Comparison of ENCODE assay signal across 4 fruit fly cellular contexts in the genomic region with DNA sequence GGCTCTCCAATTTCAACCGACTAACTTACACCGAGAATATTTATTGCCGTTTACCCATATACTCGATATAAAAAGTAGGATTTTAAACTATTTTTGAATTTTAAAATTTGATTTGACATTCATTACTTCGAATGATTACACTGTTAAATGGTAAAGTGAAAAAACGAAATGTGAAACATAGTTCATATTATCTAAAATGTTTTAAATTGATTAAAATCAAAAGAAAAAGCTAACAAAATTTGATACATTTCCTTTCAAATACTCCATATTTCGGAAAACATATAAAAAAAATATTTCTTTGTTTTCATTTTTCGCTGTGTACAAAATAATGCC.
TF ChIP-seq lines count a peak whose summit lies in the region.

No protein-coding gene starts in this region.

- no peak for TF ChIP-seq CTCF in whole organism, embryonic (GFP tag; optimal IDR thresholded peaks at IDR 0.05; lab: Kevin White, UChicago)

TF ChIP-seq in whole organism, embryonic, 481 proteins besides CTCF, POLR2A, EP300 and RAD21 (continues in another document):
- no peak for TF ChIP-seq Bgb (GFP tag; IDR thresholded peaks at IDR 0.05; lab: Robert Waterston, UW; ENCODE audit: partially characterized antibody)
- no peak for TF ChIP-seq chn (GFP tag; optimal IDR thresholded peaks at IDR 0.05; lab: Kevin White, UChicago)
- TF ChIP-seq Ets97D (GFP tag; optimal IDR thresholded peaks at IDR 0.05; lab: Kevin White, UChicago), result no peak
- TF ChIP-seq CG9727 (GFP tag; optimal IDR thresholded peaks at IDR 0.05; lab: Kevin White, UChicago), result no peak
- peak; percentile 55 for TF ChIP-seq zen (tag; optimal IDR thresholded peaks at IDR 0.05; lab: Kevin White, UChicago)
- no peak for TF ChIP-seq slp2 (GFP tag; optimal IDR thresholded peaks at IDR 0.05; lab: Kevin White, UChicago)
- TF ChIP-seq BEAF-32 (GFP tag; optimal IDR thresholded peaks at IDR 0.05; lab: Kevin White, UChicago), result no peak
- TF ChIP-seq Blimp-1 (GFP tag; optimal IDR thresholded peaks at IDR 0.05; lab: Kevin White, UChicago), result peak; percentile 30
- no peak for TF ChIP-seq ash1 (GFP tag; optimal IDR thresholded peaks at IDR 0.05; lab: Kevin White, UChicago)
- TF ChIP-seq CG18262 (tag; optimal IDR thresholded peaks at IDR 0.05; lab: Kevin White, UChicago), result peak; percentile 52
- TF ChIP-seq Xrp1 (GFP tag; IDR thresholded peaks at IDR 0.05; lab: Robert Waterston, UW), result peak; percentile 32; the same call in 1 of the 2 replicates
- peak; percentile 19 for TF ChIP-seq CG7271 (tag; optimal IDR thresholded peaks at IDR 0.05; lab: Kevin White, UChicago)
- TF ChIP-seq CG15073 (GFP tag; optimal IDR thresholded peaks at IDR 0.05; lab: Kevin White, UChicago), result no peak
- TF ChIP-seq CG17385 (GFP tag; optimal IDR thresholded peaks at IDR 0.05; lab: Kevin White, UChicago), result no peak
- no peak for TF ChIP-seq CG1024 (GFP tag; IDR thresholded peaks at IDR 0.05; lab: Robert Waterston, UW)
- TF ChIP-seq CG14667 (GFP tag; IDR thresholded peaks at IDR 0.05; lab: Robert Waterston, UW), result no peak
- no peak for TF ChIP-seq CG11093 (GFP tag; IDR thresholded peaks at IDR 0.05; lab: Robert Waterston, UW)
- no peak for TF ChIP-seq CG10959 (GFP tag; IDR thresholded peaks at IDR 0.05; lab: Robert Waterston, UW)
- peak; percentile 2 for TF ChIP-seq CG10979 (tag; optimal IDR thresholded peaks at IDR 0.05; lab: Kevin White, UChicago)
- peak; percentile 20 for TF ChIP-seq CG17829 (tag; optimal IDR thresholded peaks at IDR 0.05; lab: Kevin White, UChicago)
- no peak for TF ChIP-seq CG9437 (GFP tag; optimal IDR thresholded peaks at IDR 0.05; lab: Kevin White, UChicago)
- TF ChIP-seq CG2712 (tag; optimal IDR thresholded peaks at IDR 0.05; lab: Kevin White, UChicago), result peak; percentile 38

TF ChIP-seq in whole organism, prepupa, 60 proteins besides CTCF, POLR2A, EP300 and RAD21:
- TF ChIP-seq Eip78C (GFP tag; lab: Kevin White, UChicago), result peak; percentile 49
- TF ChIP-seq CG6163 (GFP tag; IDR thresholded peaks at IDR 0.05; lab: Robert Waterston, UW), result no peak
- TF ChIP-seq Met (GFP tag; optimal IDR thresholded peaks at IDR 0.05; lab: Kevin White, UChicago), result peak; percentile 6
- peak; percentile 41 for TF ChIP-seq topi (GFP tag; optimal IDR thresholded peaks at IDR 0.05; lab: Kevin White, UChicago)
- peak; percentile 5 for TF ChIP-seq CG3919 (GFP tag; optimal IDR thresholded peaks at IDR 0.05; lab: Kevin White, UChicago)
- TF ChIP-seq CG10669 (GFP tag; optimal IDR thresholded peaks at IDR 0.05; lab: Kevin White, UChicago), result no peak
- peak; percentile 36 for TF ChIP-seq esn (GFP tag; optimal IDR thresholded peaks at IDR 0.05; lab: Kevin White, UChicago)
- 0 out of 2 replicates have a peak, but pooled peaks have one; percentile 14 for TF ChIP-seq CG15336 (GFP tag; IDR thresholded peaks at IDR 0.05; lab: Robert Waterston, UW)
- peak; percentile 14 for TF ChIP-seq CG32006 (GFP tag; optimal IDR thresholded peaks at IDR 0.05; lab: Kevin White, UChicago)
- no peak for TF ChIP-seq CG8119 (GFP tag; IDR thresholded peaks at IDR 0.05; lab: Robert Waterston, UW)
- TF ChIP-seq svp (GFP tag; lab: Kevin White, UChicago), result peak; percentile 70

TF ChIP-seq in whole organism, pupa, 21 proteins besides CTCF, POLR2A, EP300 and RAD21:
- TF ChIP-seq CG17806 (tag; optimal IDR thresholded peaks at IDR 0.05; lab: Kevin White, UChicago), result no peak
- peak; percentile 31 for TF ChIP-seq CG14655 (GFP tag; optimal IDR thresholded peaks at IDR 0.05; lab: Kevin White, UChicago)
- peak; percentile 30 for TF ChIP-seq CG8301 (tag; optimal IDR thresholded peaks at IDR 0.05; lab: Kevin White, UChicago)
- TF ChIP-seq CG8159 (tag; optimal IDR thresholded peaks at IDR 0.05; lab: Kevin White, UChicago), result peak; percentile 42
- TF ChIP-seq CG9948 (tag; optimal IDR thresholded peaks at IDR 0.05; lab: Kevin White, UChicago), result peak; percentile 8
- no peak for TF ChIP-seq CG12605 (GFP tag; IDR thresholded peaks at IDR 0.05; lab: Robert Waterston, UW)

TF ChIP-seq in whole organism, wandering third instar larva, 38 proteins besides CTCF, POLR2A, EP300 and RAD21:
- TF ChIP-seq HLH106 (tag; optimal IDR thresholded peaks at IDR 0.05; lab: Kevin White, UChicago) (peak; percentile 6), tai (GFP tag; optimal IDR thresholded peaks at IDR 0.05; lab: Kevin White, UChicago) (no peak), Abd-B (GFP tag; optimal IDR thresholded peaks at IDR 0.05; lab: Kevin White, UChicago) (no peak), rgr (GFP tag; optimal IDR thresholded peaks at IDR 0.05; lab: Kevin White, UChicago) (no peak), brk (GFP tag; optimal IDR thresholded peaks at IDR 0.05; lab: Kevin White, UChicago) (no peak), sv (GFP tag; optimal IDR thresholded peaks at IDR 0.05; lab: Kevin White, UChicago) (no peak), Jra (GFP tag; optimal IDR thresholded peaks at IDR 0.05; lab: Kevin White, UChicago) (no peak)

Comparison
In these comparisons a context has a peak if more than half of its experiments do, and no peak if none do; other contexts are left out.
1. Of the 7 proteins assayed by ChIP-seq in both whole organism, embryonic and whole organism, prepupa: peak only in whole organism, embryonic: Blimp-1; only in whole organism, prepupa: none; in both: none; in neither: 6.